Worm (Caenorhabditis elegans) whole organism, early embryonic: ENCODE data around the gene EGAP1.1.

Source experiments
- B0310.2 ChIP-seq: sonication (generic microtip); optimal IDR thresholded peaks from 2 replicates; lab custom pipeline; 2016; ENCODE audit warnings: mild to moderate bottlenecking, missing genetic modification characterization, missing compliant biosample characterization
- F13C5.2 ChIP-seq: sonication (generic microtip); optimal IDR thresholded peaks from 2 replicates; lab custom pipeline; 2017; ENCODE audit warnings: mild to moderate bottlenecking, missing genetic modification characterization, inconsistent platforms, missing compliant biosample characterization
- aly-1 ChIP-seq: sonication (generic microtip); optimal IDR thresholded peaks from 2 replicates; lab custom pipeline; 2016; ENCODE audit warnings: missing genetic modification characterization, missing compliant biosample characterization
- ama-1 ChIP-seq: fragments of 150-350 bp; optimal IDR thresholded peaks from 2 replicates; lab custom pipeline; 2014
- ceh-13 ChIP-seq: fragments of 200-800 bp; sonication (Bioruptor generic); optimal IDR thresholded peaks from 2 replicates; lab custom pipeline; 2018; ENCODE audit warnings: mild to moderate bottlenecking, missing genetic modification characterization, missing compliant biosample characterization
- ceh-36 ChIP-seq: sonication (generic microtip); optimal IDR thresholded peaks from 2 replicates; lab custom pipeline; 2016; ENCODE audit warnings: missing genetic modification characterization, inconsistent platforms, missing compliant biosample characterization
- ets-7 ChIP-seq: sonication (generic microtip); optimal IDR thresholded peaks from 2 replicates; lab custom pipeline; 2016; ENCODE audit warnings: missing genotype, missing genetic modification characterization, missing compliant biosample characterization
- flt-1 ChIP-seq: fragments of 200-800 bp; sonication (Bioruptor generic); IDR thresholded peaks from 2 replicates; pipeline ENCODE4 v1.3.6; 2022; ENCODE audit warnings: missing genetic modification characterization, missing compliant biosample characterization
- hmbx-1 ChIP-seq: sonication (generic microtip); optimal IDR thresholded peaks from 2 replicates; lab custom pipeline; 2016; ENCODE audit warnings: mild to moderate bottlenecking, missing genetic modification characterization, missing compliant biosample characterization
- hmg-4 ChIP-seq: fragments of 200-800 bp; sonication (Bioruptor generic); optimal IDR thresholded peaks from 2 replicates; lab custom pipeline; 2018; ENCODE audit warnings: mild to moderate bottlenecking, missing genetic modification characterization, missing compliant biosample characterization
- hnd-1 ChIP-seq: sonication (generic microtip); optimal IDR thresholded peaks from 2 replicates; lab custom pipeline; 2016; ENCODE audit warnings: missing genetic modification characterization, missing compliant biosample characterization
- pes-1 ChIP-seq: fragments of 200-800 bp; sonication (Bioruptor generic); IDR thresholded peaks from 2 replicates; pipeline ENCODE4 v1.3.6; 2022; ENCODE audit warnings: missing genetic modification reagents, missing genetic modification characterization, missing compliant biosample characterization
- scrt-1 ChIP-seq: fragments of 200-800 bp; sonication (Bioruptor generic); IDR thresholded peaks from 2 replicates; pipeline ENCODE4 v1.3.6; 2022; ENCODE audit warnings: missing genetic modification characterization, missing compliant biosample characterization
- sea-1 ChIP-seq: fragments of 200-800 bp; sonication (Bioruptor generic); conservative IDR thresholded peaks from 2 replicates; pipeline ENCODE4 v1.3.6; 2022; ENCODE audit warnings: missing genetic modification characterization, missing compliant biosample characterization
- tbx-11 ChIP-seq: fragments of 200-800 bp; sonication (Bioruptor generic); IDR thresholded peaks from 2 replicates; pipeline ENCODE4 v1.3.6; 2022; ENCODE audit warnings: missing genetic modification characterization, missing compliant biosample characterization
- tbx-37 ChIP-seq: fragments of 200-800 bp; sonication (Bioruptor generic); conservative IDR thresholded peaks from 2 replicates; pipeline ENCODE4 v1.3.6; 2022; ENCODE audit warnings: missing genetic modification reagents, missing genetic modification characterization, missing compliant biosample characterization
- tra-4 ChIP-seq: sonication (generic microtip); optimal IDR thresholded peaks from 2 replicates; lab custom pipeline; 2017; ENCODE audit warnings: missing genetic modification characterization, missing compliant biosample characterization

EGAP1.1 gene

ce11 chrIII:5967640-5968039 is 30.6 kb upstream of the EGAP1.1 start:
- no peak for TF ChIP-seq scrt-1 (GFP tag; lab: Robert Waterston, UW)
- TF ChIP-seq ceh-13, result no peak
- TF ChIP-seq hmg-4 (GFP tag; lab: Kevin White, UChicago), result no peak
- no peak for TF ChIP-seq sea-1 (GFP tag; lab: Robert Waterston, UW)
- TF ChIP-seq hnd-1 (tag; lab: Kevin White, UChicago), result no peak
- no peak for TF ChIP-seq tbx-37 (GFP tag; lab: Robert Waterston, UW)
- TF ChIP-seq ceh-36, result no peak
- TF ChIP-seq aly-1, result no peak
- TF ChIP-seq pes-1 (GFP tag; lab: Robert Waterston, UW), result no peak
- no peak for TF ChIP-seq B0310.2 (tag; lab: Kevin White, UChicago)
- TF ChIP-seq hmbx-1 (tag; lab: Kevin White, UChicago), result no peak
- TF ChIP-seq ama-1, result no peak
- TF ChIP-seq ets-7 (tag; lab: Kevin White, UChicago), result no peak
- TF ChIP-seq tra-4 (tag; lab: Kevin White, UChicago), result no peak
- no peak for TF ChIP-seq F13C5.2 (tag; lab: Kevin White, UChicago)
- TF ChIP-seq flt-1, result no peak
- TF ChIP-seq tbx-11 (GFP tag; lab: Robert Waterston, UW), result no peak

ce11 chrIII:5965839-5966463 is 28.9 kb upstream of the EGAP1.1 start, which contains the start of gene dct-6:
dct-6 (plus strand) TSS chrIII:5966413.
- TF ChIP-seq scrt-1 (GFP tag; lab: Robert Waterston, UW), result no peak
- TF ChIP-seq B0310.2 (tag; lab: Kevin White, UChicago), result no peak
- TF ChIP-seq sea-1 (GFP tag; lab: Robert Waterston, UW), result no peak
- no peak for TF ChIP-seq tbx-37 (GFP tag; lab: Robert Waterston, UW)
- TF ChIP-seq tbx-11 (GFP tag; lab: Robert Waterston, UW), result no peak
- no peak for TF ChIP-seq F13C5.2 (tag; lab: Kevin White, UChicago)
- no peak for TF ChIP-seq pes-1 (GFP tag; lab: Robert Waterston, UW)
- no peak for TF ChIP-seq flt-1
- no peak for TF ChIP-seq hmbx-1 (tag; lab: Kevin White, UChicago)
- no peak for TF ChIP-seq tra-4 (tag; lab: Kevin White, UChicago)
- no peak for TF ChIP-seq aly-1

- no peak for TF ChIP-seq aly-1
- no peak for TF ChIP-seq flt-1
- no peak for TF ChIP-seq ceh-36
- TF ChIP-seq hmg-4 (GFP tag; lab: Kevin White, UChicago), result no peak
- TF ChIP-seq tra-4 (tag; lab: Kevin White, UChicago), result no peak
- TF ChIP-seq tbx-11 (GFP tag; lab: Robert Waterston, UW), result no peak
- no peak for TF ChIP-seq sea-1 (GFP tag; lab: Robert Waterston, UW)
- TF ChIP-seq hnd-1 (tag; lab: Kevin White, UChicago), result no peak
- TF ChIP-seq F13C5.2 (tag; lab: Kevin White, UChicago), result no peak
- TF ChIP-seq pes-1 (GFP tag; lab: Robert Waterston, UW), result no peak
- TF ChIP-seq ceh-13, result no peak
- TF ChIP-seq ama-1, result no peak
- no peak for TF ChIP-seq B0310.2 (tag; lab: Kevin White, UChicago)
- no peak for TF ChIP-seq ets-7 (tag; lab: Kevin White, UChicago)
- no peak for TF ChIP-seq tbx-37 (GFP tag; lab: Robert Waterston, UW)
- no peak for TF ChIP-seq hmbx-1 (tag; lab: Kevin White, UChicago)
- no peak for TF ChIP-seq scrt-1 (GFP tag; lab: Robert Waterston, UW)
Observed at ce11 chrIII:5965368-5965767, 28.3 kb upstream of the EGAP1.1 start.

- TF ChIP-seq F13C5.2 (tag; lab: Kevin White, UChicago), result no peak
- no peak for TF ChIP-seq tra-4 (tag; lab: Kevin White, UChicago)
- no peak for TF ChIP-seq hnd-1 (tag; lab: Kevin White, UChicago)
- no peak for TF ChIP-seq flt-1
- TF ChIP-seq ama-1, result no peak
- TF ChIP-seq ceh-13, result no peak
- TF ChIP-seq sea-1 (GFP tag; lab: Robert Waterston, UW), result no peak
- no peak for TF ChIP-seq ets-7 (tag; lab: Kevin White, UChicago)
- TF ChIP-seq hmbx-1 (tag; lab: Kevin White, UChicago), result no peak
- no peak for TF ChIP-seq tbx-11 (GFP tag; lab: Robert Waterston, UW)
- TF ChIP-seq hmg-4 (GFP tag; lab: Kevin White, UChicago), result no peak
- no peak for TF ChIP-seq aly-1
- TF ChIP-seq scrt-1 (GFP tag; lab: Robert Waterston, UW), result no peak
- TF ChIP-seq pes-1 (GFP tag; lab: Robert Waterston, UW), result no peak
- TF ChIP-seq B0310.2 (tag; lab: Kevin White, UChicago), result no peak
Observed at ce11 chrIII:5964058-5964632, 27.1 kb upstream of the EGAP1.1 start.

ce11 chrIII:5961560-5961959 is 24.5 kb upstream of the EGAP1.1 start:
- TF ChIP-seq aly-1 (no peak), hmbx-1 (tag; lab: Kevin White, UChicago) (no peak), pes-1 (GFP tag; lab: Robert Waterston, UW) (no peak), hnd-1 (tag; lab: Kevin White, UChicago) (no peak), hmg-4 (GFP tag; lab: Kevin White, UChicago) (no peak), tra-4 (tag; lab: Kevin White, UChicago) (no peak), scrt-1 (GFP tag; lab: Robert Waterston, UW) (no peak), F13C5.2 (tag; lab: Kevin White, UChicago) (no peak), tbx-11 (GFP tag; lab: Robert Waterston, UW) (no peak), ceh-13 (no peak)

ce11 chrIII:5959049-5959448 is 22.0 kb upstream of the EGAP1.1 start:
- TF ChIP-seq sea-1 (GFP tag; lab: Robert Waterston, UW), result no peak
- no peak for TF ChIP-seq flt-1
- TF ChIP-seq hmbx-1 (tag; lab: Kevin White, UChicago), result no peak
- TF ChIP-seq ceh-13, result no peak
- no peak for TF ChIP-seq ama-1
- TF ChIP-seq tbx-11 (GFP tag; lab: Robert Waterston, UW), result no peak
- no peak for TF ChIP-seq pes-1 (GFP tag; lab: Robert Waterston, UW)
- no peak for TF ChIP-seq aly-1
- no peak for TF ChIP-seq hnd-1 (tag; lab: Kevin White, UChicago)
- TF ChIP-seq hmg-4 (GFP tag; lab: Kevin White, UChicago), result no peak
- no peak for TF ChIP-seq F13C5.2 (tag; lab: Kevin White, UChicago)
- no peak for TF ChIP-seq B0310.2 (tag; lab: Kevin White, UChicago)
- TF ChIP-seq scrt-1 (GFP tag; lab: Robert Waterston, UW), result no peak
- no peak for TF ChIP-seq ceh-36
- TF ChIP-seq tbx-37 (GFP tag; lab: Robert Waterston, UW), result no peak
- no peak for TF ChIP-seq tra-4 (tag; lab: Kevin White, UChicago)
- no peak for TF ChIP-seq ets-7 (tag; lab: Kevin White, UChicago)
